Comparison of ENCODE assay signal across 5 fruit fly cellular contexts in the genomic region with DNA sequence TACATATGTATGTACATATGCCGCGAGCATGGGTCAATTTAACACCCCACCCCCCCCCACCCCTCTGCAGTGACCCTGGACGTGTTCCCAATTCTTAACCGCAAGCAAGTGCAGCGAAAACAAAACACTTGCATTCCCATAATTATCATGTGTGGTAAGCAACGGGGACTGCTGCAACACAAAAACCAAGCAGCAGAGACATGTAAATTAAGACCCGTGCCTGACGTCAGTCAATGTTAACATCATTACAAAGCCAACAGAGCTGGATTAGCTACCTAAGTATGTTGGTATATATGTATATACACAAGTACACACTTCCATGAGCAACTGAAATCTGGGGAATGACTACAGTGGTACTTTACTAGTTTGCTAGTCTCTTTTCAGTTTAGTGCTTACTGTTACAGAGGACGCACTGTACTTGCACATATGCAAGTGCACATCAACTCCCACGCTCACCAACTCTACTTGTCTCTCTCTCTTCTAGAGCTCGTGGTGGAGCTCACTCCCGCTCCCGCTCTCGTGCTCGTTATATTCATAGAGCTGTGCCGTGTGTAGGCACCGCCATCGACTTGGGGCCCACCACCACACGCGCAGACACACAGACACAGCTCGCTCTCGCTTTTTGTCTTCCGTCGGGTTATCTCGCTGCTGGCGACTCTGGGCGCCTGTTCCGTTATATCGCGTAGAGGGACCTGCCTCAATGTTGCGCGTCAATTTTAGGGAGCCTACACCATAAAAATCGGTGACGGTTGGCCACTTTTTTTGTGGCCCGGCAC.
TF ChIP-seq lines count a peak whose summit lies in the region.

No protein-coding gene starts in this region.

- TF ChIP-seq CTCF in whole organism, embryonic (GFP tag; optimal IDR thresholded peaks at IDR 0.05; lab: Kevin White, UChicago), result no peak

TF ChIP-seq in whole organism, adult, 20 proteins besides CTCF, POLR2A, EP300 and RAD21 (continues in another document):
- TF ChIP-seq Hr96 (GFP tag; optimal IDR thresholded peaks at IDR 0.05; lab: Kevin White, UChicago), result peak; percentile 38
- TF ChIP-seq Mnt (GFP tag; optimal IDR thresholded peaks at IDR 0.05; lab: Kevin White, UChicago), result no peak
- TF ChIP-seq CG7101 (tag; optimal IDR thresholded peaks at IDR 0.05; lab: Kevin White, UChicago), result no peak
- TF ChIP-seq toe (GFP tag; optimal IDR thresholded peaks at IDR 0.05; lab: Kevin White, UChicago), result no peak
- no peak for TF ChIP-seq CG11617 (GFP tag; optimal IDR thresholded peaks at IDR 0.05; lab: Kevin White, UChicago)
- TF ChIP-seq Crg-1 (GFP tag; optimal IDR thresholded peaks at IDR 0.05; lab: Kevin White, UChicago), result no peak
- no peak for TF ChIP-seq Clk (GFP tag; optimal IDR thresholded peaks at IDR 0.05; lab: Kevin White, UChicago)
- TF ChIP-seq CG7045 (GFP tag; optimal IDR thresholded peaks at IDR 0.05; lab: Kevin White, UChicago), result no peak
- no peak for TF ChIP-seq kay (GFP tag; lab: Kevin White, UChicago; ENCODE audit: borderline replicate concordance)
- TF ChIP-seq tj (GFP tag; optimal IDR thresholded peaks at IDR 0.05; lab: Kevin White, UChicago), result no peak
- TF ChIP-seq CG33017 (tag; optimal IDR thresholded peaks at IDR 0.05; lab: Kevin White, UChicago), result no peak
- no peak for TF ChIP-seq CG14711 (tag; optimal IDR thresholded peaks at IDR 0.05; lab: Kevin White, UChicago)
- TF ChIP-seq cic (GFP tag; optimal IDR thresholded peaks at IDR 0.05; lab: Kevin White, UChicago), result peak; percentile 3
- peak; percentile 54 for TF ChIP-seq bab1 (GFP tag; optimal IDR thresholded peaks at IDR 0.05; lab: Kevin White, UChicago)
- no peak for TF ChIP-seq CG12768 (GFP tag; optimal IDR thresholded peaks at IDR 0.05; lab: Kevin White, UChicago)
- no peak for TF ChIP-seq CG1620 (GFP tag; optimal IDR thresholded peaks at IDR 0.05; lab: Kevin White, UChicago)
- peak; percentile 51 for TF ChIP-seq ovo (GFP tag; optimal IDR thresholded peaks at IDR 0.05; lab: Kevin White, UChicago)

TF ChIP-seq in whole organism, embryonic, 481 proteins besides CTCF, POLR2A, EP300 and RAD21 (continues in another document):
- TF ChIP-seq dm (GFP tag; optimal IDR thresholded peaks at IDR 0.05; lab: Kevin White, UChicago) (no peak), sna (GFP tag; IDR thresholded peaks at IDR 0.05; lab: Robert Waterston, UW; ENCODE audit: partially characterized antibody) (peak; percentile 53; the same call in 1 of the 2 replicates), row (GFP tag; IDR thresholded peaks at IDR 0.05; lab: Robert Waterston, UW) (peak; percentile 7; the same call in 1 of the 3 replicates), CG33557 (GFP tag; optimal IDR thresholded peaks at IDR 0.05; lab: Kevin White, UChicago) (no peak), Kr (GFP tag; optimal IDR thresholded peaks at IDR 0.05; lab: Kevin White, UChicago) (peak; percentile 50), ind (GFP tag; optimal IDR thresholded peaks at IDR 0.05; lab: Kevin White, UChicago) (peak; percentile 5), CG13287 (GFP tag; IDR thresholded peaks at IDR 0.05; lab: Robert Waterston, UW; ENCODE audit: partially characterized antibody) (peak; percentile 56), CG18262 (tag; optimal IDR thresholded peaks at IDR 0.05; lab: Kevin White, UChicago) (peak; percentile 14), tna (GFP tag; IDR thresholded peaks at IDR 0.05; lab: Robert Waterston, UW; ENCODE audit: partially characterized antibody) (peak; percentile 44; the same call in 1 of the 2 replicates), CG4360 (GFP tag; IDR thresholded peaks at IDR 0.05; lab: Robert Waterston, UW) (no peak; the same call in 1 of the 2 replicates), nom (GFP tag; optimal IDR thresholded peaks at IDR 0.05; lab: Kevin White, UChicago) (peak; percentile 14), ase (GFP tag; IDR thresholded peaks at IDR 0.05; lab: Robert Waterston, UW) (0 out of 3 replicates have a peak, but pooled peaks have one; percentile 47), CG18599 (GFP tag; optimal IDR thresholded peaks at IDR 0.05; lab: Kevin White, UChicago) (peak; percentile 22), ato (GFP tag; IDR thresholded peaks at IDR 0.05; lab: Robert Waterston, UW; ENCODE audit: partially characterized antibody) (0 out of 2 replicates have a peak, but pooled peaks have one; percentile 50)

TF ChIP-seq in whole organism, prepupa, 60 proteins besides CTCF, POLR2A, EP300 and RAD21 (continues in another document):
- TF ChIP-seq CG6276 (GFP tag; optimal IDR thresholded peaks at IDR 0.05; lab: Kevin White, UChicago) (peak; percentile 24), CG32006 (GFP tag; optimal IDR thresholded peaks at IDR 0.05; lab: Kevin White, UChicago) (no peak), CG8119 (GFP tag; IDR thresholded peaks at IDR 0.05; lab: Robert Waterston, UW) (peak; percentile 76; the same call in 2 of the 3 replicates), eg (GFP tag; IDR thresholded peaks at IDR 0.05; lab: Robert Waterston, UW) (peak; percentile 84), CG7368 (GFP tag; optimal IDR thresholded peaks at IDR 0.05; lab: Kevin White, UChicago) (peak; percentile 44), OdsH (GFP tag; optimal IDR thresholded peaks at IDR 0.05; lab: Kevin White, UChicago) (no peak), cyc (GFP tag; optimal IDR thresholded peaks at IDR 0.05; lab: Kevin White, UChicago) (no peak), Hr38 (GFP tag; optimal IDR thresholded peaks at IDR 0.05; lab: Kevin White, UChicago) (no peak), CG6792 (GFP tag; optimal IDR thresholded peaks at IDR 0.05; lab: Kevin White, UChicago) (no peak), dac (GFP tag; optimal IDR thresholded peaks at IDR 0.05; lab: Kevin White, UChicago) (no peak), Eip78C (GFP tag; lab: Kevin White, UChicago) (peak; percentile 73), salr (GFP tag; optimal IDR thresholded peaks at IDR 0.05; lab: Kevin White, UChicago) (no peak), dsx (GFP tag; optimal IDR thresholded peaks at IDR 0.05; lab: Kevin White, UChicago; ENCODE audit: poor library complexity, severe bottlenecking) (peak; percentile 89), CG16779 (tag; optimal IDR thresholded peaks at IDR 0.05; lab: Kevin White, UChicago) (peak; percentile 21), Smox (GFP tag; optimal IDR thresholded peaks at IDR 0.05; lab: Kevin White, UChicago) (no peak), acj6 (GFP tag; optimal IDR thresholded peaks at IDR 0.05; lab: Kevin White, UChicago) (no peak), net (GFP tag; optimal IDR thresholded peaks at IDR 0.05; lab: Kevin White, UChicago) (no peak)

TF ChIP-seq in whole organism, pupa, 21 proteins besides CTCF, POLR2A, EP300 and RAD21 (continues in another document):
- TF ChIP-seq CG8301 (tag; optimal IDR thresholded peaks at IDR 0.05; lab: Kevin White, UChicago), result peak; percentile 46
- peak; percentile 76; the same call in 1 of the 2 replicates for TF ChIP-seq Ets98B (GFP tag; IDR thresholded peaks at IDR 0.05; lab: Robert Waterston, UW)
- TF ChIP-seq CG8159 (tag; optimal IDR thresholded peaks at IDR 0.05; lab: Kevin White, UChicago), result peak; percentile 59
- TF ChIP-seq Snoo (tag; optimal IDR thresholded peaks at IDR 0.05; lab: Kevin White, UChicago), result peak; percentile 10
- no peak for TF ChIP-seq rn (GFP tag; IDR thresholded peaks at IDR 0.05; lab: Robert Waterston, UW)
- TF ChIP-seq fd96Ca (GFP tag; IDR thresholded peaks at IDR 0.05; lab: Robert Waterston, UW), result peak; percentile 33
- peak; percentile 86 for TF ChIP-seq CG4496 (GFP tag; IDR thresholded peaks at IDR 0.05; lab: Robert Waterston, UW)
- peak; percentile 26 for TF ChIP-seq gl (tag; optimal IDR thresholded peaks at IDR 0.05; lab: Kevin White, UChicago)
- TF ChIP-seq CG34367 (tag; optimal IDR thresholded peaks at IDR 0.05; lab: Kevin White, UChicago), result no peak
- TF ChIP-seq CG17806 (tag; optimal IDR thresholded peaks at IDR 0.05; lab: Kevin White, UChicago), result peak; percentile 34
- TF ChIP-seq Pif1B (GFP tag; optimal IDR thresholded peaks at IDR 0.05; lab: Kevin White, UChicago), result peak; percentile 18
- peak; percentile 63 for TF ChIP-seq EcR (GFP tag; optimal IDR thresholded peaks at IDR 0.05; lab: Kevin White, UChicago)
- peak; percentile 52; the same call in 1 of the 2 replicates for TF ChIP-seq CG32121 (GFP tag; IDR thresholded peaks at IDR 0.05; lab: Robert Waterston, UW)
- TF ChIP-seq Pif1A (GFP tag; optimal IDR thresholded peaks at IDR 0.05; lab: Kevin White, UChicago), result peak; percentile 75
- no peak for TF ChIP-seq D1 (tag; optimal IDR thresholded peaks at IDR 0.05; lab: Kevin White, UChicago)
- TF ChIP-seq CG14655 (GFP tag; optimal IDR thresholded peaks at IDR 0.05; lab: Kevin White, UChicago), result peak; percentile 54
- TF ChIP-seq CG10348 (GFP tag; IDR thresholded peaks at IDR 0.05; lab: Robert Waterston, UW), result no peak
- TF ChIP-seq CG9948 (tag; optimal IDR thresholded peaks at IDR 0.05; lab: Kevin White, UChicago), result no peak

TF ChIP-seq in whole organism, wandering third instar larva, 38 proteins besides CTCF, POLR2A, EP300 and RAD21:
- TF ChIP-seq Vsx2 (GFP tag; optimal IDR thresholded peaks at IDR 0.05; lab: Kevin White, UChicago; ENCODE audit: partially characterized antibody) (peak; percentile 71), Jra (GFP tag; optimal IDR thresholded peaks at IDR 0.05; lab: Kevin White, UChicago) (no peak), Dif (GFP tag; optimal IDR thresholded peaks at IDR 0.05; lab: Kevin White, UChicago; ENCODE audit: partially characterized antibody) (peak; percentile 80), CG9705 (GFP tag; optimal IDR thresholded peaks at IDR 0.05; lab: Kevin White, UChicago) (no peak), dl (GFP tag; optimal IDR thresholded peaks at IDR 0.05; lab: Kevin White, UChicago; ENCODE audit: insufficient read depth in 1 of 2, partially characterized antibody in 2 of 2) (peak; percentile 69 to 87), psq (GFP tag; optimal IDR thresholded peaks at IDR 0.05; lab: Kevin White, UChicago) (peak; percentile 3), foxo (GFP tag; optimal IDR thresholded peaks at IDR 0.05; lab: Kevin White, UChicago) (no peak), h (GFP tag; optimal IDR thresholded peaks at IDR 0.05; lab: Kevin White, UChicago) (peak; percentile 8), Rel (GFP tag; optimal IDR thresholded peaks at IDR 0.05; lab: Kevin White, UChicago) (no peak), Rel (tag; optimal IDR thresholded peaks at IDR 0.05; lab: Kevin White, UChicago) (peak; percentile 26)
